Worm (Caenorhabditis elegans): Measurements from ENCODE around the gene F08F1.3.

Gene F08F1.3

DNA sequence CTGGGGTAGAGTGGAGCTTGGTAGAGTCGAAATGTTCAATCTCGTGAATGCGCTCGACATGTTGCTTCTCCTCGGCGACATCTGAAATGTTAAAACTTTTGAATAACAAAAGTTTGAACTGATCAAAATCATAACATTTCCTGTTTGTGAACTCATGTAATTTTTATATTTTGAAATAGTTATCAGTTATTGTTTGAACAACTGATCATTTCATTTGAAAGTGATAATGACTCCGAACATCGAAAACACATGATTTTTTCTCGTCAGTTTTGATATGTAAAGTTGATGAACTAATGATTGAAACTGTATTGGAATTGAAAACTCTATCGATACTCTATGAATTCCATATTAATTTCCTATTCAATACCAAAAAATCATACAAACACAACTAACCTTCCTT lies 5.4 kb upstream of the F08F1.3 start:
- no peak for TF ChIP-seq ztf-23 (GFP tag; IDR thresholded peaks at IDR 0.05)
- no peak for TF ChIP-seq flt-1 (GFP tag; IDR thresholded peaks at IDR 0.05)
- TF ChIP-seq cog-1 (tag; optimal IDR thresholded peaks at IDR 0.05), result no peak
- no peak for TF ChIP-seq ztf-29 (GFP tag; IDR thresholded peaks at IDR 0.05)
- TF ChIP-seq tab-1 (GFP tag; IDR thresholded peaks at IDR 0.05), result no peak

DNA sequence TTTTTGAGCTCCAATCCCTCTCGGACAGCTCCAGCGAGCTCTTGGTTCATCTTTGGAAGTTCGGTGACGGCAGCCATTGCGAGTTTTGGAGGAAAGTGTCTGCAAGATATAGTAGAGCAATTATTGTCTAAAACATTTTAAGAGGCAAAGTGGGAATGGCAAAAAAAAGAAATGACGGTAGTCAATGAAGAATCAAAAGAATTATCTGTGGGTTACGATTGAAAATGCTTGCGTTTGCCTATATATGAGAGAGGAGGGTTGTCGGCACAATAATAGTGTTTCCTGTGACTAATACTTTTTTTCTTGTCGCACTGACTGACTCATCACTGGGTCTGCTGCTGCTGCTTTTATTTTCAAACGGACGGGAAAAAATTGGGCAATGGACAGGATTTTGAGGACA lies 5.0 kb upstream of the F08F1.3 start, which contains the start of gene tth-1:
Gene tth-1 (minus strand): TSS at position 101 of the 400 bp plus-strand sequence.
- TF ChIP-seq ztf-23 (GFP tag; IDR thresholded peaks at IDR 0.05) (no peak), klf-2 (GFP tag; conservative IDR thresholded peaks at IDR 0.05) (no peak)

DNA sequence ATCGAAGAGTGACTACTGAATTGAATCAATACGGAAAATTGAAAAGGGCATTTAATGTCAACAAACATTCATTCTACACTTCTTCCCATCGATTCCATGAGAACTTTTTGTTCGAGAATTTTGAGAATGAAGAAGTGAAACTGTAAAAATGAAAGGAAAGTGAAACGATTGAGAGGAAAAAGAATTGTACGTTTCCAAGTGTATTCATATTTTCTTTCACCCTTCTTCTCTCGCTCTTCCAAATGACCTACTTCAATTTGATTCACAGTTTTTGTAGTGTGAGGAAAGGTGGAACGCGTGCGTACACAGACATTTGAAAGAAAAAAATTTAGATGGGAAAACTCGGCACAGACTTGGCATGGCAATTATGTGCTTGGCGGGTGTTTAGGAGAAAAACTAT lies 4.4 kb upstream of the F08F1.3 start:
- no peak for TF ChIP-seq ztf-23 (GFP tag; IDR thresholded peaks at IDR 0.05)
- no peak for TF ChIP-seq klf-2 (GFP tag; conservative IDR thresholded peaks at IDR 0.05)
- TF ChIP-seq ref-1 (GFP tag; conservative IDR thresholded peaks at IDR 0.05), result no peak
- TF ChIP-seq flt-1 (GFP tag; IDR thresholded peaks at IDR 0.05), result no peak
- TF ChIP-seq cog-1 (tag; optimal IDR thresholded peaks at IDR 0.05), result no peak
- no peak for TF ChIP-seq med-1 (GFP tag; optimal IDR thresholded peaks at IDR 0.05; ENCODE audit: insufficient read depth)
- no peak for TF ChIP-seq T22C8.4 (GFP tag; IDR thresholded peaks at IDR 0.05)
- no peak for TF ChIP-seq ztf-29 (GFP tag; IDR thresholded peaks at IDR 0.05)
- no peak for TF ChIP-seq tab-1 (GFP tag; IDR thresholded peaks at IDR 0.05)

DNA sequence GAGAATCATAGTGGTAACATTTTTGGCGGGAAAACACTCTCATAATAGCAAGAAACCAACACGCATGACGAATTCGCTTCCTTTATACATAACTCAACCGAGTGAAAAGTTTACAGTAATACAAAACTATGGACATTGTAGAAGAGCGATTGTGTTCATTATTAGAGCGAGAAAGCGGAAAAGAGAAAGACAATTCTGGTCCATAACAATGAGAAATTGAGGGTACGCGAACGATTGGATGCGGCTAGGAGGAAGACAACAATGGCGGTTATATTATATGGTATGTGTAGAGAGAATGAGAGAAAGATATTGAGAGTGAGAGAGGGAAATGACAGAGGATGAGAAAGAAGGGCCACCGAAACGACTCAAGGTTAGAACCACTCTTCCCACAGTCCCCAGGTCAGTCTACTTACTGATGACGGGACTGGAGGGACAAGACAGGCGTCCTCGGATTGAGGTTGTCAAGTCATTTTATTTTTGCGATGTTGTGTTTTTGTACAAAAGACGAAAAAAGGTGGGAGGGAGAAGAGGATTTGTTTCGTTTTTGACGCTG lies 2.4 kb upstream of the F08F1.3 start:
- TF ChIP-seq ref-1 (GFP tag; conservative IDR thresholded peaks at IDR 0.05) (no peak), T22C8.4 (GFP tag; IDR thresholded peaks at IDR 0.05) (no peak), ztf-23 (GFP tag; IDR thresholded peaks at IDR 0.05) (no peak), cog-1 (tag; optimal IDR thresholded peaks at IDR 0.05) (no peak), ztf-29 (GFP tag; IDR thresholded peaks at IDR 0.05) (no peak), flt-1 (GFP tag; IDR thresholded peaks at IDR 0.05) (no peak), med-1 (GFP tag; optimal IDR thresholded peaks at IDR 0.05; ENCODE audit: insufficient read depth) (no peak), klf-2 (GFP tag; conservative IDR thresholded peaks at IDR 0.05) (no peak), tab-1 (GFP tag; IDR thresholded peaks at IDR 0.05) (no peak)

DNA sequence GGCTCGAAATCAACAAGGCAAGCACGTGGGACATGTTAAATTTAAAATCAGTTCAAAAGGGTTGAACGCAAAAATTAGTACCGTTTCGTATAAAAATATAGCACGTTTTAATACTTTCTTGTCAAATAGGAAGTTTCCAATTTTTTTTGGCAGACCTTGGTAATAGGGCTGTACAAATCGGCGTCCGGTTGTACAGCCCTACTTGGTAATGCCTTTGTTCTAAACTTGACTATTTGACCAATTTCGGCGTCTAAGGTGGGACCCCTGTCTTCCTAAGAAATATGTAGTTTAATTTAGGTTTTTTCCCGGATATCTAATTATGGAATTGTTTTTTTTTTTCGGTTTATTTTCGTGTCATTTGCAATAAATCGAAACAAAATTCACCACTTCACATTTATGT lies 865 bp downstream of the F08F1.3 start:
- TF ChIP-seq ztf-29 (GFP tag; IDR thresholded peaks at IDR 0.05) (no peak), ref-1 (GFP tag; conservative IDR thresholded peaks at IDR 0.05) (no peak), ztf-23 (GFP tag; IDR thresholded peaks at IDR 0.05) (no peak), flt-1 (GFP tag; IDR thresholded peaks at IDR 0.05) (no peak), T22C8.4 (GFP tag; IDR thresholded peaks at IDR 0.05) (no peak), tab-1 (GFP tag; IDR thresholded peaks at IDR 0.05) (no peak), klf-2 (GFP tag; conservative IDR thresholded peaks at IDR 0.05) (no peak), med-1 (GFP tag; optimal IDR thresholded peaks at IDR 0.05; ENCODE audit: insufficient read depth) (no peak), cog-1 (tag; optimal IDR thresholded peaks at IDR 0.05) (no peak)

DNA sequence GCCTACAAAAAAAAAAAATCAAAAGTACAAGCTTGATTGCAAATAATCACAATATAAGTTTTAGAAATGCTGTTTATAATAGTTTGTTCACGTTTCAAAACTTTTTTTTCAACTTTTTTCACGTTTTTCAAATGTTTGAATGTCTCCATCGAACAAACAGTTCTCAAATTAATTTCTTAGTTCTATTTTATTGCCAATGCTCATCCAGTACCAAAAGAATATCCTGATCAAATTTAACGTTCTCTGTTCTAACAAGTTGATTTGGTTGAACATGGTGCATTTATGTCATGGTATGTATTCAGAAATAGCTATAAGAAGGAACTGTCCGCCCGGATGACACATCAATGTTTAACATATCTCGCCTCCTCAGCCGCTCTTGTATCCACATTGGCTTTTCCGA lies 3.7 kb downstream of the F08F1.3 start, which contains the start of gene kin-9:
Gene kin-9 (plus strand): TSS at position 301 of the 400 bp plus-strand sequence.
- TF ChIP-seq med-1 (GFP tag; optimal IDR thresholded peaks at IDR 0.05; ENCODE audit: insufficient read depth), result no peak
- no peak for TF ChIP-seq flt-1 (GFP tag; IDR thresholded peaks at IDR 0.05)
- no peak for TF ChIP-seq T22C8.4 (GFP tag; IDR thresholded peaks at IDR 0.05)
- no peak for TF ChIP-seq tab-1 (GFP tag; IDR thresholded peaks at IDR 0.05)
- TF ChIP-seq klf-2 (GFP tag; conservative IDR thresholded peaks at IDR 0.05), result no peak
- no peak for TF ChIP-seq ztf-23 (GFP tag; IDR thresholded peaks at IDR 0.05)
- no peak for TF ChIP-seq ref-1 (GFP tag; conservative IDR thresholded peaks at IDR 0.05)
- no peak for TF ChIP-seq cog-1 (tag; optimal IDR thresholded peaks at IDR 0.05)
- no peak for TF ChIP-seq ztf-29 (GFP tag; IDR thresholded peaks at IDR 0.05)

DNA sequence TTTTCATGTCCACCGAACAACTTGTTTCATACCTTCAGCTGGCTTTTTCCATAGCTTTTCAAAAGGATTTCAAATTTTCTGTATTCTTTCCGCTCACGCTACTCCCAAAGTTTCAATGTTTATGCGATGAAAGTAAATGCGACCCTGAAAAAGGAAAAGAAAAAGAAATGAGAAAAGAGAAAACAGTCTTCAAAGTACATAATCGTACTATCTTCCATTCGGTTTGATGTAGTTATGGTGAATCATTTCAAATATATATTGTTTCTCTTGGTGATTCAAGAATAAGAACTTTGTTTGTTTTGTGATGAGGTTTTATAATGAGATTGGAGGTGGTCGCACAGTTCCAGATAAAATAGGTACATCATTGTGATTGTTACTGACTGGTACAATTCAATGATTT lies 10.1 kb downstream of the F08F1.3 start:
- TF ChIP-seq ref-1 (GFP tag; conservative IDR thresholded peaks at IDR 0.05) (no peak), tab-1 (GFP tag; IDR thresholded peaks at IDR 0.05) (no peak), ztf-23 (GFP tag; IDR thresholded peaks at IDR 0.05) (no peak), T22C8.4 (GFP tag; IDR thresholded peaks at IDR 0.05) (no peak), flt-1 (GFP tag; IDR thresholded peaks at IDR 0.05) (no peak), ztf-29 (GFP tag; IDR thresholded peaks at IDR 0.05) (no peak), med-1 (GFP tag; optimal IDR thresholded peaks at IDR 0.05; ENCODE audit: insufficient read depth) (no peak), cog-1 (tag; optimal IDR thresholded peaks at IDR 0.05) (no peak), klf-2 (GFP tag; conservative IDR thresholded peaks at IDR 0.05) (no peak)

DNA sequence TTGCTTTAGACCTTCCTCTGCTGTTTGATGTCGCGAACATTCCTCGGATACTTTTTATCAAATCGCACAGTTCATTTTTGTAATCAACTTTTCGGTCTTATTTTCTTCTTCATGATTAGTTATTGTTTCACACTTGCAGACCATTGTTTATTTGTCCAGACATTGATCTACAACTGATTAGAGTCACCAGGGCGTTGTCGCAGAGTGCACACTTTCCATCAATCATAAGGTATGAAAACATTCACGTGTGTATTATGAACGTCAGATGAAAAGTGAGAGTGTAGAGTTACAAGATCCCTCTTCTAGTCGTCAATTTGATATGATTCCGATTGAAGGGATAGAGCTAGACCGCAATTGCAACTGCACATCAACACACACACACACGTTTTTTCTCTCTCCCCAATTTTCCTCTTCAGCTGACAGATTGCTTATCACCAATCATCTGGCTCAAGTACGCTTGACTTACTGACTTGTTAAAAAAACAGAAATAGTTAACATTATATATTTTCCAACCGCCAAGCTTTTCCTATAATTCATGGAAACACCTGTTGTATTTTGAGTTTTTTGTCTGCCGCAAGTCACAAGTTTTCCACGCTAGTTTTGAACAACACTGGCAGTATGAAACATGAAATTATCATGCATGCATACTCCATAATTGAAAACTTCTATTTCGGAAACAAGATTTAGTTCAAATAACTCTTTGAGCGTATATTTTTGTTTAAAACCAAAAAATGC lies 11.5 kb downstream of the F08F1.3 start:
- TF ChIP-seq klf-2 (GFP tag; conservative IDR thresholded peaks at IDR 0.05) (no peak), med-1 (GFP tag; optimal IDR thresholded peaks at IDR 0.05; ENCODE audit: insufficient read depth) (no peak), ztf-29 (GFP tag; IDR thresholded peaks at IDR 0.05) (no peak), ref-1 (GFP tag; conservative IDR thresholded peaks at IDR 0.05) (no peak), T22C8.4 (GFP tag; IDR thresholded peaks at IDR 0.05) (no peak), flt-1 (GFP tag; IDR thresholded peaks at IDR 0.05) (no peak), cog-1 (tag; optimal IDR thresholded peaks at IDR 0.05) (no peak), ztf-23 (GFP tag; IDR thresholded peaks at IDR 0.05) (no peak), tab-1 (GFP tag; IDR thresholded peaks at IDR 0.05) (no peak)

DNA sequence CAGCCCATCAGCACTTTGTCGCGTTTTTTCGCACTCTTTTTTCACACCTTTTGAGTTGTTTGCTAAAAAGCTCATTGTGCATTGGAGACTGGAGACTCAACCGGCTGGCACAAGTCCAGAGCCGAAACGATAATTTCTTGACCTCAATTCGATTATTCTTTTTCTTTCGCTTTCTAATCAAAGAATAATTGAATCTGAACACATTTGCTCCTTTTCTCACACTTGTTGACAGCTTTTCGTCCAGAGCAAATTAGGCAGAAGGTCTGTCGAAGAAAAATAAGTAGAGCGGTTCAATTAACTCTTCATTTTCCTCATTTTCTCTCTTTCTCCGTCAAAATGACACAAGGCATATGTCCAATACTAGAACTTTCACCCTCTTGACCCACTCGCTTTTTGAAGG lies 16.3 kb downstream of the F08F1.3 start:
- TF ChIP-seq T22C8.4 (GFP tag; IDR thresholded peaks at IDR 0.05), result no peak
- TF ChIP-seq tab-1 (GFP tag; IDR thresholded peaks at IDR 0.05), result no peak
- TF ChIP-seq flt-1 (GFP tag; IDR thresholded peaks at IDR 0.05), result no peak
- no peak for TF ChIP-seq cog-1 (tag; optimal IDR thresholded peaks at IDR 0.05)
- no peak for TF ChIP-seq ztf-29 (GFP tag; IDR thresholded peaks at IDR 0.05)
- TF ChIP-seq ztf-23 (GFP tag; IDR thresholded peaks at IDR 0.05), result no peak
- TF ChIP-seq klf-2 (GFP tag; conservative IDR thresholded peaks at IDR 0.05), result no peak
- TF ChIP-seq med-1 (GFP tag; optimal IDR thresholded peaks at IDR 0.05; ENCODE audit: insufficient read depth), result no peak
- no peak for TF ChIP-seq ref-1 (GFP tag; conservative IDR thresholded peaks at IDR 0.05)

Measured in whole organism, midembryonic.